Worm (Caenorhabditis elegans): Measurements from ENCODE around the gene Y77E11A.23.

Gene Y77E11A.23

DNA sequence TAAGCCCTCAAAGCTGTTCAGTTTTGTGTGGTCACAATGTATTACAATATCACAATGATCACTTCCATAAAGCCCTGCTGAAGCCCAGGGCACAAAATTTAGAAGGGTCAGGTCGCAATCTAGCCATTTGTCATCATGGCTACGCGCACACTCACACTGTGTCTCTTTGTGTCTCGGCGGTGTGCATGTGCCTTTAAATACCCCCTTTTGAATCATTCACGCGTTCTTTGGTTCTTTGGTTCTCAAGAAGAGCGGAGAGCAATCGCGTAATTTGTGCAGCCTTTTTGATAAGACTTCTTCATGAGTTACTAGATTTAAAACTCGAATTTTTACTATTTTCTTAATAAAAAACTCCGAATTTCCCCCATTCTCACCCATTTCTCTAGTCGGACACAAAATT is 24.8 kb upstream of the Y77E11A.23 start:
- TF ChIP-seq nhr-129 (tag; optimal IDR thresholded peaks at IDR 0.05) = peak; percentile 18
- TF ChIP-seq sma-9 (GFP tag; optimal IDR thresholded peaks at IDR 0.05) = peak; percentile 62
- TF ChIP-seq sma-9 (tag; optimal IDR thresholded peaks at IDR 0.05) = no peak
- no peak for TF ChIP-seq ztf-4 (tag; optimal IDR thresholded peaks at IDR 0.05)
- TF ChIP-seq aly-2 (tag; optimal IDR thresholded peaks at IDR 0.05) = no peak
- TF ChIP-seq nhr-25 (tag; optimal IDR thresholded peaks at IDR 0.05) = peak; percentile 6
- peak; percentile 87 for TF ChIP-seq fos-1 (tag; optimal IDR thresholded peaks at IDR 0.05)
- peak; percentile 41 for TF ChIP-seq F13H6.1 (tag; optimal IDR thresholded peaks at IDR 0.05)

DNA sequence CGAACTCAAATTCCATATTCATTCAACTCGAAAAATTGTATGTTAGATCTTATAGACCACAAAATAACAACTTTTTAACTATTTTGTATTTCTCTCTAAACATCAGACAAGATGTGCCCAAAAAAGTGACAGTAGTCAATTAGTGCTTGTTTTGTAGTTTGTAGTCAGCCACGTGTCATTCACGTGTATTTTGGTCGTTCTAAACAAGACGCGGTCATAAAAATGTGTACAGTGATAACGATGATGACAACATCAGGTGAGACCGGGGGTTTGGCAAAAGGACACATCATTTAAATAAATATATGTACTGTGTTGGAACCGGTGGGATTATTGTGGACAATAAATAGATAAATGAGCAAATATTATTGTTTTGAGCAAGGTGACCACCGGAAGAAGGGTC is 24.0 kb upstream of the Y77E11A.23 start:
- TF ChIP-seq peb-1 (tag; optimal IDR thresholded peaks at IDR 0.05) (no peak), ztf-11 (tag; optimal IDR thresholded peaks at IDR 0.05) (no peak), ztf-4 (tag; optimal IDR thresholded peaks at IDR 0.05) (no peak), ztf-1 (GFP tag; conservative IDR thresholded peaks at IDR 0.05) (no peak), lin-11 (tag; optimal IDR thresholded peaks at IDR 0.05) (no peak), ceh-82 (tag; optimal IDR thresholded peaks at IDR 0.05) (no peak), egl-27 (tag; optimal IDR thresholded peaks at IDR 0.05) (no peak), C34F6.9 (tag; optimal IDR thresholded peaks at IDR 0.05) (no peak), aly-2 (tag; optimal IDR thresholded peaks at IDR 0.05) (no peak), nhr-23 (tag; optimal IDR thresholded peaks at IDR 0.05) (no peak), lin-13 (GFP tag; optimal IDR thresholded peaks at IDR 0.05) (no peak), dmd-4 (tag; optimal IDR thresholded peaks at IDR 0.05) (no peak), lin-39 (tag; optimal IDR thresholded peaks at IDR 0.05) (no peak), ZK546.5 (tag; optimal IDR thresholded peaks at IDR 0.05) (no peak), mab-5 (tag; optimal IDR thresholded peaks at IDR 0.05) (no peak), nhr-6 (tag; optimal IDR thresholded peaks at IDR 0.05) (peak; percentile 15), mdl-1 (tag; optimal IDR thresholded peaks at IDR 0.05) (peak in 1 of 2 experiments; percentile 12), lsy-2 (tag; optimal IDR thresholded peaks at IDR 0.05) (peak in 1 of 2 experiments; percentile 40), nhr-21 (tag; optimal IDR thresholded peaks at IDR 0.05) (no peak), unc-55 (GFP tag; optimal IDR thresholded peaks at IDR 0.05) (no peak), F13H6.1 (tag; optimal IDR thresholded peaks at IDR 0.05) (peak; percentile 46), nhr-10 (tag; optimal IDR thresholded peaks at IDR 0.05) (no peak), blmp-1 (tag; optimal IDR thresholded peaks at IDR 0.05; ENCODE audit: insufficient read depth) (no peak), unc-39 (tag; optimal IDR thresholded peaks at IDR 0.05) (no peak), zag-1 (tag; optimal IDR thresholded peaks at IDR 0.05) (no peak), unc-62 (GFP tag; optimal IDR thresholded peaks at IDR 0.05) (no peak), Y55F3AM.14 (GFP tag; optimal IDR thresholded peaks at IDR 0.05) (no peak), fos-1 (tag; optimal IDR thresholded peaks at IDR 0.05) (peak; percentile 70), nhr-237 (tag; optimal IDR thresholded peaks at IDR 0.05) (no peak), skn-1 (tag; optimal IDR thresholded peaks at IDR 0.05) (peak; percentile 37), nhr-11 (tag; optimal IDR thresholded peaks at IDR 0.05) (no peak), nhr-129 (tag; optimal IDR thresholded peaks at IDR 0.05) (peak; percentile 41), nhr-12 (tag; optimal IDR thresholded peaks at IDR 0.05) (no peak), ama-1 (optimal IDR thresholded peaks at IDR 0.05) (no peak), gmeb-1 (tag; optimal IDR thresholded peaks at IDR 0.05) (peak; percentile 61), R02D3.7 (tag; optimal IDR thresholded peaks at IDR 0.05) (no peak), nhr-77 (tag; optimal IDR thresholded peaks at IDR 0.05) (no peak), elt-1 (tag; optimal IDR thresholded peaks at IDR 0.05) (no peak), ceh-16 (tag; optimal IDR thresholded peaks at IDR 0.05) (no peak), crh-2 (tag; optimal IDR thresholded peaks at IDR 0.05) (peak; percentile 93), nhr-25 (tag; optimal IDR thresholded peaks at IDR 0.05) (peak; percentile 62), sma-9 (GFP tag; optimal IDR thresholded peaks at IDR 0.05) (peak; percentile 82), sma-9 (tag; optimal IDR thresholded peaks at IDR 0.05) (no peak), sem-4 (tag; optimal IDR thresholded peaks at IDR 0.05) (no peak), sma-3 (GFP tag; optimal IDR thresholded peaks at IDR 0.05) (peak; percentile 74), elt-3 (tag; optimal IDR thresholded peaks at IDR 0.05) (no peak), snpc-4 (tag; optimal IDR thresholded peaks at IDR 0.05) (no peak), alr-1 (tag; optimal IDR thresholded peaks at IDR 0.05) (no peak), mbf-1 (tag; optimal IDR thresholded peaks at IDR 0.05) (no peak)
